Fruit fly (Drosophila melanogaster) whole organism, embryonic: Measurements from ENCODE around the gene CG43131.
A peak's percentile ranks its signal among the peaks of the same experiment; 100 is the strongest.

Experiments used
- Ada2b ChIP-seq: fragments of 200-800 bp; sonication (Bioruptor generic); IDR thresholded peaks from 2 replicates; pipeline ENCODE4 v1.3.6; 2022; ENCODE audit warnings: missing biosample characterization, missing genetic modification characterization
- Awh ChIP-seq: fragments of 200-800 bp; sonication (Bioruptor generic); IDR thresholded peaks from 2 replicates; pipeline ENCODE4, ENCODE4 v1.3.6; 2022; ENCODE audit warnings: missing biosample characterization, missing genetic modification characterization
- Blimp-1 ChIP-seq: fragments of 200-800 bp; sonication (Bioruptor generic); optimal IDR thresholded peaks from 3 replicates; lab custom pipeline; 2018; ENCODE audit warnings: missing biosample characterization, missing genetic modification characterization, mild to moderate bottlenecking, moderate library complexity, missing genetic modification reagents
- CG14441 ChIP-seq: fragments of 200-800 bp; sonication (Bioruptor generic); IDR thresholded peaks from 2 replicates; pipeline ENCODE4 v1.3.6; 2022; ENCODE audit warnings: missing biosample characterization, missing genetic modification characterization
- CG15269 ChIP-seq: fragments of 200-800 bp; sonication (Bioruptor generic); optimal IDR thresholded peaks from 2 replicates; lab custom pipeline; 2018; ENCODE audit warnings: missing biosample characterization, mild to moderate bottlenecking, missing genetic modification characterization, moderate library complexity
- CG1603 ChIP-seq: fragments of 200-800 bp; sonication (Bioruptor generic); optimal IDR thresholded peaks from 2 replicates; lab custom pipeline; 2019; ENCODE audit warnings: missing biosample characterization, mild to moderate bottlenecking, missing genetic modification characterization, moderate library complexity
- CG16779 ChIP-seq: fragments of 200-800 bp; sonication (Bioruptor generic); IDR thresholded peaks from 2 replicates; pipeline ENCODE4 v1.3.6; 2022; ENCODE audit warnings: missing biosample characterization, missing genetic modification characterization
- CG17359 ChIP-seq: fragments of 200-800 bp; sonication (Bioruptor generic); optimal IDR thresholded peaks from 3 replicates; lab custom pipeline; 2018; ENCODE audit warnings: missing biosample characterization, mild to moderate bottlenecking, missing genetic modification characterization, moderate library complexity
- CG18262 ChIP-seq: fragments of 200-800 bp; optimal IDR thresholded peaks from 3 replicates; lab custom pipeline; 2019; ENCODE audit warnings: missing biosample characterization, mild to moderate bottlenecking, missing genetic modification characterization, moderate library complexity
- CG2116 ChIP-seq: fragments of 200-800 bp; sonication (Bioruptor generic); optimal IDR thresholded peaks from 3 replicates; lab custom pipeline; 2018; ENCODE audit warnings: missing biosample characterization, mild to moderate bottlenecking, missing genetic modification characterization
- CG3847 ChIP-seq: fragments of 200-800 bp; sonication (Bioruptor generic); IDR thresholded peaks from 2 replicates; pipeline ENCODE4 v1.3.6; 2022; ENCODE audit warnings: missing biosample characterization, missing genetic modification characterization
- CG4404 ChIP-seq: fragments of 200-800 bp; sonication (Bioruptor generic); IDR thresholded peaks from 2 replicates; pipeline ENCODE4 v1.3.6; 2022; ENCODE audit warnings: missing biosample characterization, missing genetic modification characterization
- CG5180 ChIP-seq: fragments of 200-800 bp; sonication (Bioruptor generic); optimal IDR thresholded peaks from 3 replicates; lab custom pipeline; 2017; ENCODE audit warnings: missing biosample characterization, missing genetic modification characterization, mild to moderate bottlenecking, moderate library complexity, missing genetic modification reagents
- CG7745 ChIP-seq: fragments of 200-800 bp; sonication (Bioruptor generic); optimal IDR thresholded peaks from 2 replicates; lab custom pipeline; 2018; ENCODE audit warnings: missing biosample characterization, mild to moderate bottlenecking, missing genetic modification characterization, moderate library complexity
- CG7963 ChIP-seq: fragments of 200-800 bp; sonication (Bioruptor generic); IDR thresholded peaks from 3 replicates; pipeline ENCODE4 v1.3.6; 2022; ENCODE audit warnings: missing biosample characterization, missing genetic modification characterization; ENCODE audit not compliant: partially characterized antibody
- CG8290 ChIP-seq, 3 experiments: fragments of 200-800 bp; sonication (Bioruptor generic); optimal IDR thresholded peaks; 2 replicates each; lab custom pipeline; 2016 to 2019; ENCODE audit warnings: missing biosample characterization in 3 of 3, missing genetic modification characterization in 3 of 3, mild to moderate bottlenecking in 2 of 3, moderate library complexity in 1 of 3
- CG8388 ChIP-seq: fragments of 200-800 bp; sonication (Bioruptor generic); optimal IDR thresholded peaks from 2 replicates; lab custom pipeline; 2019; ENCODE audit warnings: missing biosample characterization, mild to moderate bottlenecking, missing genetic modification characterization, moderate library complexity
- D19A ChIP-seq: fragments of 200-800 bp; optimal IDR thresholded peaks from 3 replicates; lab custom pipeline; 2019; ENCODE audit warnings: missing biosample characterization, mild to moderate bottlenecking, missing genetic modification characterization, moderate library complexity
- Dip2 ChIP-seq: fragments of 200-800 bp; sonication (Bioruptor generic); IDR thresholded peaks from 2 replicates; pipeline ENCODE4 v1.3.6; 2022; ENCODE audit warnings: missing biosample characterization, missing genetic modification characterization
- Doc2 ChIP-seq: fragments of 200-800 bp; sonication (Bioruptor generic); IDR thresholded peaks from 2 replicates; pipeline ENCODE4 v1.3.6; 2022; ENCODE audit warnings: missing biosample characterization, missing genetic modification characterization
- Fer3 ChIP-seq: fragments of 200-800 bp; sonication (Bioruptor generic); optimal IDR thresholded peaks from 2 replicates; lab custom pipeline; 2018; ENCODE audit warnings: missing biosample characterization, mild to moderate bottlenecking, missing genetic modification characterization, moderate library complexity
- Hsf ChIP-seq: fragments of 200-800 bp; sonication (Bioruptor generic); optimal IDR thresholded peaks from 3 replicates; lab custom pipeline; 2016; ENCODE audit warnings: missing biosample characterization, missing genetic modification characterization
- Med ChIP-seq: fragments of 200-800 bp; sonication (Bioruptor generic); peaks from one replicate; lab custom pipeline; 2016; ENCODE audit warnings: missing biosample characterization, missing genetic modification characterization, mild to moderate bottlenecking, inconsistent platforms, moderate library complexity
- Nf-YB ChIP-seq: fragments of 200-800 bp; sonication (Bioruptor generic); optimal IDR thresholded peaks from 3 replicates; lab custom pipeline; 2019; ENCODE audit warnings: missing biosample characterization, mild to moderate bottlenecking, missing genetic modification characterization, moderate library complexity
- Nf-YC ChIP-seq: fragments of 200-800 bp; optimal IDR thresholded peaks from 3 replicates; lab custom pipeline; 2019; ENCODE audit warnings: missing biosample characterization, mild to moderate bottlenecking, missing genetic modification characterization, moderate library complexity
- Pdp1 ChIP-seq, 2 experiments: fragments of 200-800 bp; sonication (Bioruptor generic); optimal IDR thresholded peaks; 3 replicates each; lab custom pipeline; 2016; ENCODE audit warnings: missing biosample characterization in 2 of 2, missing genetic modification characterization in 2 of 2, mild to moderate bottlenecking in 1 of 2, moderate library complexity in 1 of 2
- Scr ChIP-seq: fragments of 200-800 bp; sonication (Bioruptor generic); IDR thresholded peaks from 2 replicates; pipeline ENCODE4 v1.3.6; 2022; ENCODE audit warnings: missing biosample characterization, missing genetic modification characterization; ENCODE audit not compliant: partially characterized antibody
- Six4 ChIP-seq: fragments of 200-800 bp; sonication (Bioruptor generic); optimal IDR thresholded peaks from 2 replicates; lab custom pipeline; 2016; ENCODE audit warnings: missing biosample characterization, missing genetic modification characterization
- Stat92E ChIP-seq, 3 experiments: fragments of >200 bp in 2 of 3; fragments of 200-800 bp in 1 of 3; sonication (Bioruptor generic) in 1 of 3; optimal IDR thresholded peaks; 2 replicates each; lab custom pipeline; 2017 to 2019; ENCODE audit warnings: missing biosample characterization in 3 of 3, missing genetic modification characterization in 3 of 3, mild to moderate bottlenecking in 1 of 3, moderate library complexity in 1 of 3
- dmrt11E ChIP-seq: fragments of 200-800 bp; sonication (Bioruptor generic); optimal IDR thresholded peaks from 3 replicates; lab custom pipeline; 2018; ENCODE audit warnings: missing biosample characterization, mild to moderate bottlenecking, missing genetic modification characterization, moderate library complexity
- dmrt99B ChIP-seq: fragments of 200-800 bp; sonication (Bioruptor generic); optimal IDR thresholded peaks from 2 replicates; lab custom pipeline; 2018; ENCODE audit warnings: missing biosample characterization, mild to moderate bottlenecking, missing genetic modification characterization, moderate library complexity
- en ChIP-seq: fragments of 200-800 bp; sonication (Bioruptor generic); optimal IDR thresholded peaks from 2 replicates; lab custom pipeline; 2016; ENCODE audit warnings: missing biosample characterization, missing genetic modification characterization
- fd3F ChIP-seq: fragments of 200-800 bp; sonication (Bioruptor generic); optimal IDR thresholded peaks from 2 replicates; lab custom pipeline; 2018; ENCODE audit warnings: missing biosample characterization, mild to moderate bottlenecking, missing genetic modification characterization, moderate library complexity
- fd96Cb ChIP-seq: fragments of 200-800 bp; sonication (Bioruptor generic); optimal IDR thresholded peaks from 2 replicates; lab custom pipeline; 2018; ENCODE audit warnings: missing biosample characterization, mild to moderate bottlenecking, missing genetic modification characterization, moderate library complexity
- gsb-n ChIP-seq: fragments of 200-800 bp; sonication (Bioruptor generic); optimal IDR thresholded peaks from 3 replicates; lab custom pipeline; 2018; ENCODE audit warnings: missing biosample characterization, mild to moderate bottlenecking, missing genetic modification characterization
- hth ChIP-seq: fragments of >200 bp; optimal IDR thresholded peaks from 2 replicates; lab custom pipeline; 2017; ENCODE audit warnings: inconsistent platforms
- jigr1 ChIP-seq: fragments of 200-800 bp; sonication (Bioruptor generic); IDR thresholded peaks from 3 replicates; pipeline ENCODE4 v1.3.6; 2022; ENCODE audit warnings: missing biosample characterization, missing genetic modification characterization
- jing ChIP-seq: fragments of 200-800 bp; sonication (Bioruptor generic); optimal IDR thresholded peaks from 2 replicates; lab custom pipeline; 2018; ENCODE audit warnings: missing biosample characterization, mild to moderate bottlenecking, missing genetic modification characterization
- lmd ChIP-seq: fragments of 200-800 bp; sonication (Bioruptor generic); IDR thresholded peaks from 2 replicates; pipeline ENCODE4 v1.3.6; 2022; ENCODE audit warnings: missing biosample characterization, missing genetic modification characterization
- nerfin-2 ChIP-seq: fragments of 200-800 bp; sonication (Bioruptor generic); IDR thresholded peaks from 2 replicates; pipeline ENCODE4 v1.3.6; 2022; ENCODE audit warnings: missing biosample characterization, missing genetic modification characterization; ENCODE audit not compliant: partially characterized antibody
- nmo ChIP-seq: fragments of 200-800 bp; sonication (Bioruptor generic); optimal IDR thresholded peaks from 2 replicates; lab custom pipeline; 2018; ENCODE audit warnings: missing biosample characterization, mild to moderate bottlenecking, missing genetic modification characterization, moderate library complexity
- pan ChIP-seq, 4 experiments: fragments of >200 bp in 3 of 4; fragments of 200-800 bp in 1 of 4; sonication (Bioruptor generic) in 1 of 4; optimal IDR thresholded peaks in 3 of 4; IDR thresholded peaks in 1 of 4; 2 replicates each; pipeline versions ENCODE4 v1.3.6 to Lab custom; 2017 to 2022; ENCODE audit warnings: missing biosample characterization in 2 of 4, missing genetic modification characterization in 2 of 4, mixed read lengths in 1 of 4
- pb ChIP-seq: fragments of 200-800 bp; sonication (Bioruptor generic); optimal IDR thresholded peaks from 3 replicates; lab custom pipeline; 2016; ENCODE audit warnings: missing biosample characterization, missing genetic modification characterization
- pzg ChIP-seq: fragments of 200-800 bp; sonication (Bioruptor generic); optimal IDR thresholded peaks from 3 replicates; lab custom pipeline; 2018; ENCODE audit warnings: missing biosample characterization, mild to moderate bottlenecking, missing genetic modification characterization, moderate library complexity
- rib ChIP-seq: fragments of 200-800 bp; sonication (Bioruptor generic); IDR thresholded peaks from 2 replicates; pipeline ENCODE4 v1.3.6; 2022; ENCODE audit warnings: missing biosample characterization, missing genetic modification characterization
- slp2 ChIP-seq: fragments of 200-800 bp; sonication (Bioruptor generic); optimal IDR thresholded peaks from 2 replicates; lab custom pipeline; 2016; ENCODE audit warnings: missing biosample characterization, missing genetic modification characterization
- trem ChIP-seq: fragments of 200-800 bp; optimal IDR thresholded peaks from 3 replicates; lab custom pipeline; 2019; ENCODE audit warnings: missing biosample characterization, mild to moderate bottlenecking, missing genetic modification characterization, moderate library complexity
- twi ChIP-seq: fragments of 200-800 bp; optimal IDR thresholded peaks from 2 replicates; lab custom pipeline; 2019; ENCODE audit warnings: missing biosample characterization, mild to moderate bottlenecking, missing genetic modification characterization, moderate library complexity

CG43131 gene

DNA sequence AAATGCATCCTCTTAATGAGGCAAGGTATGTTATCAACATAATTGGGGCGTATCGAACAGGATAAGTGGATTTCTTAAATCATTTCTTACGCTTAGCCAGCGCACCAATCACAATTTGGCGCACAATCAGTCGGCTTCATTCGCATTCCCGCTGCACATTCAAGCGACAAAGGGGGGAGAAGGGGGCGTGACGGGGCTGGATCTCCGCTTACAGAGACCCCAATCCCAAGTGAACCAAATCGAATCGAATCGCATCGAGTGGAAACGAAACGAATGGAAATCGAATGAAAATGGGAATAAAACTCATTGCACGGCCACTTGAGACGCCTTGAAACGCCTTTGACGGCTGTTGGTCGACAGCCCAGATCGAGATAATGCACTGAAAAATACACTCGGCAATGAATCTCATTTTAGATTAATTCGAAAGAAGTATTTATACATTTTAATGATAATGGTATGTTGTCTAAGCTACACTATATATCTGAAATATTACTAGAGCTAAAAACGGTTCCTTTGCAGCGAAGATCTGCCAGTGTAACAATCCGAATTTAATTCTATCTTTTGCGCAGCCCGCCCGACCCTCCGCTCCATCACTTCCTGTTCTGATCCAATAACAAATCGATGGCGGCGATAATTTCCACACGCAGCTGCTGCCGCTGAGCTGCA is 13.7 kb downstream of the CG43131 start (continued):
- TF ChIP-seq Blimp-1 (GFP tag; lab: Kevin White, UChicago): peak; percentile 45
- TF ChIP-seq Dip2 (GFP tag; lab: Robert Waterston, UW): no peak
- TF ChIP-seq CG18262: peak; percentile 42
- TF ChIP-seq CG1603: peak; percentile 44
- no peak for TF ChIP-seq CG8290 (GFP tag; optimal IDR thresholded peaks at IDR 0.05; lab: Kevin White, UChicago)
- no peak for TF ChIP-seq CG8290 (tag; optimal IDR thresholded peaks at IDR 0.05; lab: Kevin White, UChicago)
- TF ChIP-seq Hsf (GFP tag; lab: Kevin White, UChicago): no peak
- peak in 1 of 2 experiments; percentile 11 for TF ChIP-seq Pdp1 (GFP tag; optimal IDR thresholded peaks at IDR 0.05; lab: Kevin White, UChicago)
- TF ChIP-seq dmrt99B (tag; lab: Kevin White, UChicago): no peak
- no peak for TF ChIP-seq CG14441
- no peak for TF ChIP-seq twi (tag; lab: Kevin White, UChicago)
- TF ChIP-seq Nf-YB (GFP tag; lab: Kevin White, UChicago): peak; percentile 9
- no peak for TF ChIP-seq en (GFP tag; lab: Kevin White, UChicago)
- TF ChIP-seq dmrt11E (tag; lab: Kevin White, UChicago): peak; percentile 17
- TF ChIP-seq slp2 (GFP tag; lab: Kevin White, UChicago): no peak
- TF ChIP-seq fd96Cb (tag; lab: Kevin White, UChicago): peak; percentile 10
- TF ChIP-seq jing (GFP tag; lab: Kevin White, UChicago): no peak
- TF ChIP-seq trem: no peak
- no peak for TF ChIP-seq pzg (GFP tag; lab: Kevin White, UChicago)
- no peak for TF ChIP-seq jigr1 (GFP tag; lab: Robert Waterston, UW)
- peak; percentile 66 for TF ChIP-seq gsb-n (tag; lab: Kevin White, UChicago)
- TF ChIP-seq nmo (GFP tag; lab: Kevin White, UChicago): peak; percentile 13
- no peak for TF ChIP-seq fd3F
- TF ChIP-seq pb: no peak
- no peak for TF ChIP-seq CG4404
- no peak for TF ChIP-seq Ada2b (GFP tag; lab: Robert Waterston, UW)
- TF ChIP-seq CG7745 (tag; lab: Kevin White, UChicago): no peak
- peak; percentile 22; the same call in 1 of the 2 replicates for TF ChIP-seq lmd (GFP tag; lab: Robert Waterston, UW)
- no peak for TF ChIP-seq Doc2 (GFP tag; lab: Robert Waterston, UW)
- TF ChIP-seq CG5180 (GFP tag; lab: Kevin White, UChicago): no peak
- TF ChIP-seq D19A: no peak
- TF ChIP-seq Med: peak; percentile 60
- TF ChIP-seq Nf-YC (tag; lab: Kevin White, UChicago): peak; percentile 62
- no peak for TF ChIP-seq CG16779
- TF ChIP-seq Stat92E (GFP tag; optimal IDR thresholded peaks at IDR 0.05; lab: Kevin White, UChicago): no peak
- no peak for TF ChIP-seq Six4 (GFP tag; lab: Kevin White, UChicago)
- TF ChIP-seq rib (GFP tag; lab: Robert Waterston, UW): no peak
- TF ChIP-seq CG15269 (tag; lab: Kevin White, UChicago): no peak
- no peak for TF ChIP-seq Fer3 (tag; lab: Kevin White, UChicago)
- TF ChIP-seq Awh (GFP tag; lab: Robert Waterston, UW): peak; percentile 48; the same call in 1 of the 2 replicates
- TF ChIP-seq CG17359 (tag; lab: Kevin White, UChicago): peak; percentile 17
- no peak for TF ChIP-seq hth (lab: Kevin White, UChicago)
- no peak for TF ChIP-seq Scr (GFP tag; lab: Robert Waterston, UW)
- TF ChIP-seq pan (optimal IDR thresholded peaks at IDR 0.05; lab: Kevin White, UChicago): no peak
- TF ChIP-seq pan (GFP tag; optimal IDR thresholded peaks at IDR 0.05 in 1 of 2, IDR thresholded peaks at IDR 0.05 in 1 of 2): peak in 1 of 2 experiments; percentile 39
- TF ChIP-seq CG2116 (GFP tag; lab: Kevin White, UChicago): no peak
- no peak for TF ChIP-seq CG7963
- TF ChIP-seq CG8388 (GFP tag; lab: Kevin White, UChicago): no peak
- no peak for TF ChIP-seq nerfin-2 (GFP tag; lab: Robert Waterston, UW)
- no peak for TF ChIP-seq CG3847 (GFP tag; lab: Robert Waterston, UW)
